Fruit fly (Drosophila melanogaster) whole organism, embryonic: ENCODE measurements around the gene Tim8.
A peak's percentile ranks its signal among the peaks of the same experiment; 100 is the strongest.

ENCODE experiments used
- CG10654 ChIP-seq: fragments of 200-800 bp; sonication (Bioruptor generic); optimal IDR thresholded peaks from 2 replicates; lab custom pipeline; 2016; ENCODE audit warnings: missing biosample characterization, missing genetic modification characterization
- CG10959 ChIP-seq: fragments of 200-800 bp; sonication (Bioruptor generic); IDR thresholded peaks from 2 replicates; pipeline ENCODE4 v1.3.6; 2022; ENCODE audit warnings: missing biosample characterization, missing genetic modification characterization
- CG11093 ChIP-seq: fragments of 200-800 bp; sonication (Bioruptor generic); IDR thresholded peaks from 3 replicates; pipeline ENCODE4 v1.3.6; 2022; ENCODE audit warnings: missing biosample characterization, missing genetic modification characterization
- CG12104 ChIP-seq: fragments of 200-800 bp; sonication (Bioruptor generic); optimal IDR thresholded peaks from 3 replicates; lab custom pipeline; 2016; ENCODE audit warnings: missing biosample characterization, missing genetic modification characterization
- CG12155 ChIP-seq: fragments of 200-800 bp; sonication (Bioruptor generic); optimal IDR thresholded peaks from 3 replicates; lab custom pipeline; 2016; ENCODE audit warnings: missing biosample characterization, missing genetic modification characterization
- CG14860 ChIP-seq: fragments of 200-800 bp; sonication (Bioruptor generic); IDR thresholded peaks from 3 replicates; pipeline ENCODE4 v1.3.6; 2022; ENCODE audit warnings: missing biosample characterization, missing genetic modification characterization; ENCODE audit not compliant: partially characterized antibody
- CG1603 ChIP-seq: fragments of 200-800 bp; sonication (Bioruptor generic); optimal IDR thresholded peaks from 2 replicates; lab custom pipeline; 2019; ENCODE audit warnings: missing biosample characterization, mild to moderate bottlenecking, missing genetic modification characterization, moderate library complexity
- CG18476 ChIP-seq: fragments of 200-800 bp; sonication (Bioruptor generic); optimal IDR thresholded peaks from 2 replicates; lab custom pipeline; 2016; ENCODE audit warnings: missing biosample characterization, mild to moderate bottlenecking, missing genetic modification characterization
- CG18599 ChIP-seq: fragments of 200-800 bp; sonication (Bioruptor generic); optimal IDR thresholded peaks from 3 replicates; lab custom pipeline; 2017; ENCODE audit warnings: missing biosample characterization, missing genetic modification characterization, mild to moderate bottlenecking, moderate library complexity, missing genetic modification reagents
- CG2875 ChIP-seq: fragments of 200-800 bp; sonication (Bioruptor generic); optimal IDR thresholded peaks from 2 replicates; lab custom pipeline; 2017; ENCODE audit warnings: missing biosample characterization, mild to moderate bottlenecking, missing genetic modification characterization, missing genetic modification reagents
- CG34224 ChIP-seq: fragments of 200-800 bp; sonication (Bioruptor generic); IDR thresholded peaks from 3 replicates; pipeline ENCODE4 v1.3.6; 2022; ENCODE audit warnings: missing biosample characterization, missing genetic modification characterization; ENCODE audit not compliant: partially characterized antibody
- CG34376 ChIP-seq: fragments of 200-800 bp; sonication (Bioruptor generic); optimal IDR thresholded peaks from 2 replicates; lab custom pipeline; 2018; ENCODE audit warnings: missing biosample characterization, mild to moderate bottlenecking, missing genetic modification characterization
- CG3726 ChIP-seq: fragments of 200-800 bp; sonication (Bioruptor generic); IDR thresholded peaks from 3 replicates; pipeline ENCODE4, ENCODE4 v1.3.6; 2022; ENCODE audit warnings: missing biosample characterization, missing genetic modification characterization
- CG5180 ChIP-seq: fragments of 200-800 bp; sonication (Bioruptor generic); optimal IDR thresholded peaks from 3 replicates; lab custom pipeline; 2017; ENCODE audit warnings: missing biosample characterization, missing genetic modification characterization, mild to moderate bottlenecking, moderate library complexity, missing genetic modification reagents
- CG6683 ChIP-seq: fragments of 200-800 bp; sonication (Bioruptor generic); optimal IDR thresholded peaks from 2 replicates; lab custom pipeline; 2017; ENCODE audit warnings: missing biosample characterization, mild to moderate bottlenecking, missing genetic modification characterization, missing genetic modification reagents
- CG8359 ChIP-seq: fragments of 200-800 bp; sonication (Bioruptor generic); optimal IDR thresholded peaks from 2 replicates; lab custom pipeline; 2017; ENCODE audit warnings: missing biosample characterization, mild to moderate bottlenecking, missing genetic modification characterization, borderline replicate concordance
- CG8944 ChIP-seq: fragments of 200-800 bp; sonication (Bioruptor generic); optimal IDR thresholded peaks from 3 replicates; lab custom pipeline; 2016; ENCODE audit warnings: missing biosample characterization, missing genetic modification characterization
- CG9215 ChIP-seq: fragments of 200-800 bp; sonication (Bioruptor generic); IDR thresholded peaks from 2 replicates; pipeline ENCODE4 v1.3.6; 2022; ENCODE audit warnings: missing biosample characterization, missing genetic modification characterization
- CG9797 ChIP-seq: fragments of 200-800 bp; sonication (Bioruptor generic); optimal IDR thresholded peaks from 3 replicates; lab custom pipeline; 2018; ENCODE audit warnings: missing biosample characterization, mild to moderate bottlenecking, missing genetic modification characterization
- CG9817 ChIP-seq: fragments of 200-800 bp; sonication (Bioruptor generic); optimal IDR thresholded peaks from 2 replicates; lab custom pipeline; 2018; ENCODE audit warnings: missing biosample characterization, mild to moderate bottlenecking, missing genetic modification characterization, moderate library complexity
- Camta ChIP-seq: fragments of 200-800 bp; sonication (Bioruptor generic); optimal IDR thresholded peaks from 2 replicates; lab custom pipeline; 2016; ENCODE audit warnings: missing biosample characterization, missing genetic modification characterization
- Ets97D ChIP-seq: fragments of 200-800 bp; sonication (Bioruptor generic); optimal IDR thresholded peaks from 3 replicates; lab custom pipeline; 2016; ENCODE audit warnings: missing biosample characterization, missing genetic modification characterization
- Fer1 ChIP-seq: fragments of 200-800 bp; sonication (Bioruptor generic); optimal IDR thresholded peaks from 2 replicates; lab custom pipeline; 2017; ENCODE audit warnings: missing biosample characterization, mild to moderate bottlenecking, missing genetic modification characterization
- Gsc ChIP-seq: fragments of 200-800 bp; sonication (Bioruptor generic); IDR thresholded peaks from 2 replicates; pipeline ENCODE4 v1.3.6; 2022; ENCODE audit warnings: missing biosample characterization, missing genetic modification characterization
- HLH4C ChIP-seq: fragments of 200-800 bp; sonication (Bioruptor generic); IDR thresholded peaks from 3 replicates; pipeline ENCODE4 v1.3.6; 2022; ENCODE audit warnings: missing biosample characterization, missing genetic modification characterization; ENCODE audit not compliant: partially characterized antibody
- Neu2 ChIP-seq: fragments of 200-800 bp; sonication (Bioruptor generic); optimal IDR thresholded peaks from 3 replicates; lab custom pipeline; 2016; ENCODE audit warnings: missing biosample characterization, missing genetic modification characterization, borderline replicate concordance
- Nf-YC ChIP-seq: fragments of 200-800 bp; optimal IDR thresholded peaks from 3 replicates; lab custom pipeline; 2019; ENCODE audit warnings: missing biosample characterization, mild to moderate bottlenecking, missing genetic modification characterization, moderate library complexity
- ase ChIP-seq: fragments of 200-800 bp; sonication (Bioruptor generic); IDR thresholded peaks from 3 replicates; pipeline ENCODE4 v1.3.6; 2022; ENCODE audit warnings: missing biosample characterization, missing genetic modification characterization
- btn ChIP-seq: fragments of 200-800 bp; sonication (Bioruptor generic); optimal IDR thresholded peaks from 2 replicates; lab custom pipeline; 2016; ENCODE audit warnings: missing biosample characterization, missing genetic modification characterization
- crol ChIP-seq: fragments of 200-800 bp; sonication (Bioruptor generic); IDR thresholded peaks from 2 replicates; pipeline ENCODE4 v1.3.6; 2022; ENCODE audit warnings: missing biosample characterization, missing genetic modification characterization
- cwo ChIP-seq: fragments of 200-800 bp; sonication (Bioruptor generic); optimal IDR thresholded peaks from 3 replicates; lab custom pipeline; 2017; ENCODE audit warnings: missing biosample characterization, missing genetic modification characterization, mild to moderate bottlenecking, moderate library complexity, missing genetic modification reagents
- dati ChIP-seq: fragments of 200-800 bp; sonication (Bioruptor generic); IDR thresholded peaks from 2 replicates; pipeline ENCODE4 v1.3.6; 2022; ENCODE audit warnings: missing biosample characterization, missing genetic modification characterization
- dmrt11E ChIP-seq: fragments of 200-800 bp; sonication (Bioruptor generic); optimal IDR thresholded peaks from 3 replicates; lab custom pipeline; 2018; ENCODE audit warnings: missing biosample characterization, mild to moderate bottlenecking, missing genetic modification characterization, moderate library complexity
- grau ChIP-seq: fragments of 200-800 bp; optimal IDR thresholded peaks from 3 replicates; lab custom pipeline; 2019; ENCODE audit warnings: missing biosample characterization, mild to moderate bottlenecking, missing genetic modification characterization, moderate library complexity
- hb ChIP-seq: fragments of 200-800 bp; sonication (Bioruptor generic); IDR thresholded peaks from 3 replicates; pipeline ENCODE4 v1.3.6; 2022; ENCODE audit warnings: missing biosample characterization, missing genetic modification characterization; ENCODE audit not compliant: partially characterized antibody
- knrl ChIP-seq: fragments of 200-800 bp; sonication (Bioruptor generic); IDR thresholded peaks from 3 replicates; pipeline ENCODE4 v1.3.6; 2022; ENCODE audit warnings: missing biosample characterization, missing genetic modification characterization; ENCODE audit not compliant: partially characterized antibody
- lilli ChIP-seq: fragments of 200-800 bp; sonication (Bioruptor generic); optimal IDR thresholded peaks from 3 replicates; lab custom pipeline; 2016; ENCODE audit warnings: missing biosample characterization, missing genetic modification characterization
- luna ChIP-seq: fragments of 200-800 bp; sonication (Bioruptor generic); optimal IDR thresholded peaks from 2 replicates; lab custom pipeline; 2016; ENCODE audit warnings: missing biosample characterization, missing genetic modification characterization
- nom ChIP-seq: fragments of 200-800 bp; sonication (Bioruptor generic); optimal IDR thresholded peaks from 2 replicates; lab custom pipeline; 2017; ENCODE audit warnings: missing biosample characterization, missing genetic modification characterization, mild to moderate bottlenecking, moderate library complexity, missing genetic modification reagents
- oc ChIP-seq: fragments of 200-800 bp; sonication (Bioruptor generic); optimal IDR thresholded peaks from 2 replicates; lab custom pipeline; 2018; ENCODE audit warnings: missing biosample characterization, mild to moderate bottlenecking, missing genetic modification characterization, moderate library complexity
- onecut ChIP-seq: fragments of 200-800 bp; sonication (Bioruptor generic); IDR thresholded peaks from 2 replicates; pipeline ENCODE4 v1.3.6; 2022; ENCODE audit warnings: missing biosample characterization, missing genetic modification characterization
- peb ChIP-seq: fragments of 200-800 bp; sonication (Bioruptor generic); IDR thresholded peaks from 2 replicates; pipeline ENCODE4 v1.3.6; 2022; ENCODE audit warnings: missing biosample characterization, missing genetic modification characterization
- pum ChIP-seq: fragments of 200-800 bp; sonication (Bioruptor generic); optimal IDR thresholded peaks from 2 replicates; lab custom pipeline; 2016; ENCODE audit warnings: missing biosample characterization, missing genetic modification characterization
- sc ChIP-seq, 3 experiments: fragments of >200 bp in 2 of 3; fragments of 200-800 bp in 1 of 3; sonication (Bioruptor generic) in 1 of 3; optimal IDR thresholded peaks; 2 replicates in 2 of 3; 3 replicates in 1 of 3; lab custom pipeline; 2017; ENCODE audit warnings: mild to moderate bottlenecking in 1 of 3, missing biosample characterization in 1 of 3, missing genetic modification characterization in 1 of 3, missing genetic modification reagents in 1 of 3
- slou ChIP-seq: fragments of 200-800 bp; sonication (Bioruptor generic); optimal IDR thresholded peaks from 3 replicates; lab custom pipeline; 2016; ENCODE audit warnings: missing biosample characterization, missing genetic modification characterization
- sqz ChIP-seq: fragments of 200-800 bp; sonication (Bioruptor generic); optimal IDR thresholded peaks from 3 replicates; lab custom pipeline; 2018; ENCODE audit warnings: missing biosample characterization, mild to moderate bottlenecking, missing genetic modification characterization
- sug ChIP-seq: fragments of 200-800 bp; optimal IDR thresholded peaks from 2 replicates; lab custom pipeline; 2019; ENCODE audit warnings: missing biosample characterization, mild to moderate bottlenecking, missing genetic modification characterization, moderate library complexity
- vnd ChIP-seq: fragments of 200-800 bp; sonication (Bioruptor generic); IDR thresholded peaks from 3 replicates; pipeline ENCODE4 v1.3.6; 2022; ENCODE audit warnings: missing biosample characterization, missing genetic modification characterization; ENCODE audit not compliant: partially characterized antibody

Tim8 gene

dm6 chrX:11326213-11326731 is 42.0 kb upstream of the Tim8 start (continued):
- peak; percentile 54 for TF ChIP-seq CG34376 (GFP tag; lab: Kevin White, UChicago)
- peak; percentile 37 for TF ChIP-seq CG6683
- peak; percentile 36 for TF ChIP-seq CG8944 (GFP tag; lab: Kevin White, UChicago)
- TF ChIP-seq CG12104 (GFP tag; lab: Kevin White, UChicago) = peak; percentile 55
- TF ChIP-seq CG12155 = peak; percentile 66
- peak; percentile 78 for TF ChIP-seq grau (tag; lab: Kevin White, UChicago)
- TF ChIP-seq oc (tag; lab: Kevin White, UChicago) = peak; percentile 68
- no peak for TF ChIP-seq Gsc (GFP tag; lab: Robert Waterston, UW)
- no peak for TF ChIP-seq vnd
- TF ChIP-seq Camta (GFP tag; lab: Kevin White, UChicago) = peak; percentile 49
- no peak for TF ChIP-seq HLH4C (GFP tag; lab: Robert Waterston, UW)
- peak; percentile 54 for TF ChIP-seq peb (GFP tag; lab: Robert Waterston, UW)
- TF ChIP-seq knrl (GFP tag; lab: Robert Waterston, UW) = no peak
- TF ChIP-seq CG11093 (GFP tag; lab: Robert Waterston, UW) = 0 out of 3 replicates have a peak, but pooled peaks have one; percentile 51
- peak; percentile 77 for TF ChIP-seq Fer1 (GFP tag; lab: Kevin White, UChicago)
- peak; percentile 75 for TF ChIP-seq lilli (GFP tag; lab: Kevin White, UChicago)
- TF ChIP-seq CG2875 = peak; percentile 17
- TF ChIP-seq onecut (GFP tag; lab: Robert Waterston, UW) = peak; percentile 41; the same call in 1 of the 2 replicates
- TF ChIP-seq pum (GFP tag; lab: Kevin White, UChicago) = peak; percentile 38
- peak; percentile 56 for TF ChIP-seq CG9215 (GFP tag; lab: Robert Waterston, UW)
- no peak for TF ChIP-seq CG14860 (GFP tag; lab: Robert Waterston, UW)
- peak; percentile 29 for TF ChIP-seq CG10654
- TF ChIP-seq hb = no peak
- peak; percentile 43 for TF ChIP-seq nom
- TF ChIP-seq CG9817 (tag; lab: Kevin White, UChicago) = peak; percentile 69
- TF ChIP-seq CG10959 (GFP tag; lab: Robert Waterston, UW) = no peak
- TF ChIP-seq sc (optimal IDR thresholded peaks at IDR 0.05; lab: Kevin White, UChicago) = no peak
- TF ChIP-seq sc (GFP tag; optimal IDR thresholded peaks at IDR 0.05; lab: Kevin White, UChicago) = peak; percentile 34
- TF ChIP-seq CG8359 = peak; percentile 51
- peak; percentile 62 for TF ChIP-seq sug (tag; lab: Kevin White, UChicago)
- TF ChIP-seq CG18599 (GFP tag; lab: Kevin White, UChicago) = peak; percentile 77
- TF ChIP-seq ase (GFP tag; lab: Robert Waterston, UW) = no peak; the same call in 1 of the 3 replicates
- TF ChIP-seq CG34224 (GFP tag; lab: Robert Waterston, UW) = no peak
- peak; percentile 53 for TF ChIP-seq CG5180 (GFP tag; lab: Kevin White, UChicago)
- no peak for TF ChIP-seq CG1603 (tag; lab: Kevin White, UChicago)
- TF ChIP-seq dati (GFP tag; lab: Robert Waterston, UW) = 0 out of 2 replicates have a peak, but pooled peaks have one; percentile 28
- no peak for TF ChIP-seq CG3726 (GFP tag; lab: Robert Waterston, UW)
- peak; percentile 30 for TF ChIP-seq CG18476 (GFP tag; lab: Kevin White, UChicago)
- TF ChIP-seq CG9797 (GFP tag; lab: Kevin White, UChicago) = no peak
- TF ChIP-seq Ets97D (GFP tag; lab: Kevin White, UChicago) = no peak
- TF ChIP-seq Neu2 (GFP tag; lab: Kevin White, UChicago) = no peak
- peak; percentile 37 for TF ChIP-seq Nf-YC
- peak; percentile 61 for TF ChIP-seq cwo
- peak; percentile 32 for TF ChIP-seq dmrt11E
- TF ChIP-seq luna (GFP tag; lab: Kevin White, UChicago) = no peak
- TF ChIP-seq btn (GFP tag; lab: Kevin White, UChicago) = peak; percentile 29
- peak; percentile 56 for TF ChIP-seq sqz (GFP tag; lab: Kevin White, UChicago)
- peak; percentile 51 for TF ChIP-seq slou (GFP tag; lab: Kevin White, UChicago)
- peak; percentile 86 for TF ChIP-seq crol (GFP tag; lab: Robert Waterston, UW)
